Worm (Caenorhabditis elegans) whole organism, L1 larva: ENCODE data around the gene R10E8.2.
A peak's percentile ranks its signal among the peaks of the same experiment; 100 is the strongest.

Experiments used
- aly-2 ChIP-seq: fragments of 150-350 bp; optimal IDR thresholded peaks from 2 replicates; lab custom pipeline; 2014; ENCODE audit warnings: missing biosample characterization, missing genetic modification characterization
- ceh-82 ChIP-seq, 3 experiments: fragments of 150-350 bp in 1 of 3; sonication (generic microtip) in 2 of 3; optimal IDR thresholded peaks; 2 replicates each; lab custom pipeline; 2014 to 2017; ENCODE audit warnings: missing biosample characterization in 3 of 3, missing genetic modification characterization in 3 of 3
- efl-1 ChIP-seq, 4 experiments: fragments of 150-350 bp; optimal IDR thresholded peaks in 3 of 4; peaks in 1 of 4; 1 replicate in 1 of 4; 2 replicates in 3 of 4; lab custom pipeline; 2014; ENCODE audit warnings: missing biosample characterization in 2 of 4, missing genetic modification characterization in 2 of 4, missing genetic modification reagents in 2 of 4
- elt-3 ChIP-seq, 6 experiments: fragments of 150-350 bp in 1 of 6; sonication (generic microtip); optimal IDR thresholded peaks; 2 replicates each; lab custom pipeline; 2017 to 2018; ENCODE audit warnings: missing biosample characterization in 6 of 6, missing genetic modification characterization in 6 of 6, inconsistent platforms in 1 of 6
- grh-1 ChIP-seq: fragments of 200-800 bp; sonication (Bioruptor generic); IDR thresholded peaks from 2 replicates; pipeline ENCODE4 v1.3.6; 2022; ENCODE audit warnings: missing genetic modification reagents, missing genetic modification characterization, missing compliant biosample characterization
- jun-1 ChIP-seq: fragments of 150-350 bp; optimal IDR thresholded peaks from 2 replicates; lab custom pipeline; 2014; ENCODE audit warnings: missing biosample characterization, missing genetic modification reagents, missing genetic modification characterization
- mdl-1 ChIP-seq, 2 experiments: fragments of 150-350 bp; optimal IDR thresholded peaks; 2 replicates each; lab custom pipeline; 2014 to 2017; ENCODE audit warnings: missing biosample characterization in 2 of 2, missing genetic modification characterization in 2 of 2, inconsistent platforms in 1 of 2
- nhr-11 ChIP-seq: fragments of 150-350 bp; optimal IDR thresholded peaks from 2 replicates; lab custom pipeline; 2014; ENCODE audit warnings: missing biosample characterization, missing genetic modification characterization
- nhr-19 ChIP-seq: fragments of 200-800 bp; sonication (Bioruptor generic); conservative IDR thresholded peaks from 2 replicates; pipeline ENCODE4 v1.3.6; 2022; ENCODE audit warnings: missing genetic modification characterization, missing compliant biosample characterization
- pqm-1 ChIP-seq: sonication (generic microtip); optimal IDR thresholded peaks from 3 replicates; lab custom pipeline; 2017; ENCODE audit warnings: missing biosample characterization, missing genetic modification characterization
- snpc-4 ChIP-seq: fragments of 150-350 bp; optimal IDR thresholded peaks from 2 replicates; lab custom pipeline; 2014; ENCODE audit warnings: missing biosample characterization, missing genetic modification characterization

- TF ChIP-seq aly-2 (tag; lab: Kevin White, UChicago) (no peak), nhr-11 (tag; lab: Kevin White, UChicago) (no peak), grh-1 (GFP tag; lab: Robert Waterston, UW) (no peak), nhr-19 (GFP tag; lab: Robert Waterston, UW) (no peak), mdl-1 (tag; optimal IDR thresholded peaks at IDR 0.05; lab: Kevin White, UChicago) (no peak), snpc-4 (tag; lab: Kevin White, UChicago) (no peak), pqm-1 (tag; lab: Kevin White, UChicago) (no peak), ceh-82 (tag; optimal IDR thresholded peaks at IDR 0.05; lab: Kevin White, UChicago) (no peak), elt-3 (tag; optimal IDR thresholded peaks at IDR 0.05; lab: Kevin White, UChicago) (no peak), efl-1 (optimal IDR thresholded peaks at IDR 0.05; lab: Kevin White, UChicago) (no peak), efl-1 (GFP tag; optimal IDR thresholded peaks at IDR 0.05 in 1 of 2; lab: Kevin White, UChicago) (peak in 1 of 2 experiments; percentile 75), jun-1 (tag; lab: Kevin White, UChicago) (no peak)
Observed at ce11 chrV:18265514-18265913, 11.9 kb downstream of the R10E8.2 start.
